Fruit fly (Drosophila melanogaster): ENCODE data around the gene CG18641.

The CG18641 gene

DNA sequence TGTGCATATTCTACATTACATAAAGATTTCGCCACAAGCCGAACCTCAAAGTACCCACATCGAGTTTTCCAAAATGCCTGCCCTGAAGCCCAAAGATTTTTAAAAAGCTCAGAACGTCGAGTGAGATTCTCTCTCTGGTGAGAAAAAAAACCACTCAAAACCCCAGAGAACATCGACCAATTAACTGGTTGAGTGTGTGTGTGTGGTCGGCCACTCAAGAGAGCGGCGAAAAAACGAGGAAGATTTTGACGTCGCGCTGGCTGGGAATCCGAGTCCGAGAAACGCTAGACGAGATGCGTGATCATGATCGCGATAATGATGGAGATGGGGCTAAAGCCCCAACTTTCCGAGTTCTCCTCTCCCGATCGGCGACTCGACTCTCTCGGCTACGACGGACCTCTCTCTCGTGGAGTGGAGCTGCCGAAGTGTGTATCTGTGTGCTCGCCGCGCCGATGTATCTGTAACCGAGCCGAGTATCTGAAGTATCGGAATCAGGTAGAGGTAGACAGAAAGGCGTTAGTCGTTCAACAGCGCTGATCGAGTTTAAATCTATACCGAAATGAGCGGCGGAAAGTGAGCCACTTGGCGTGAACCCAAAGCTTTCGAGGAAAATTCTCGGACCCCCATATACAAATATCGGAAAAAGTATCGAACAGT lies 35.7 kb upstream of the CG18641 start:
- TF ChIP-seq Ptx1 (GFP tag; IDR thresholded peaks at IDR 0.05): no peak
- TF ChIP-seq CG11723 (GFP tag; optimal IDR thresholded peaks at IDR 0.05): no peak
- no peak for TF ChIP-seq dm (GFP tag; optimal IDR thresholded peaks at IDR 0.05)
- TF ChIP-seq CG2199 (GFP tag; IDR thresholded peaks at IDR 0.05): no peak
- TF ChIP-seq zen2 (GFP tag; IDR thresholded peaks at IDR 0.05; ENCODE audit: partially characterized antibody): no peak
- TF ChIP-seq Xbp1 (GFP tag; optimal IDR thresholded peaks at IDR 0.05): no peak
- no peak for TF ChIP-seq Nf-YA (GFP tag; IDR thresholded peaks at IDR 0.05)
- TF ChIP-seq CG2712 (tag; optimal IDR thresholded peaks at IDR 0.05): no peak
- no peak for TF ChIP-seq NC2β (GFP tag; optimal IDR thresholded peaks at IDR 0.05)
- no peak for TF ChIP-seq CG17568 (GFP tag; optimal IDR thresholded peaks at IDR 0.05)
- no peak for TF ChIP-seq gsb-n (tag; optimal IDR thresholded peaks at IDR 0.05)
- no peak for TF ChIP-seq CG31441 (GFP tag; IDR thresholded peaks at IDR 0.05)
- TF ChIP-seq tgo (GFP tag; IDR thresholded peaks at IDR 0.05): no peak; the same call in 2 of the 3 replicates
- no peak for TF ChIP-seq CG4404 (GFP tag; IDR thresholded peaks at IDR 0.05)
- no peak for TF ChIP-seq btn (GFP tag; optimal IDR thresholded peaks at IDR 0.05)
- no peak for TF ChIP-seq exex (tag; optimal IDR thresholded peaks at IDR 0.05)
- peak; percentile 11 for TF ChIP-seq lab (GFP tag; optimal IDR thresholded peaks at IDR 0.05)
- peak; percentile 51; the same call in 1 of the 2 replicates for TF ChIP-seq Scr (GFP tag; IDR thresholded peaks at IDR 0.05; ENCODE audit: partially characterized antibody)
- TF ChIP-seq so (GFP tag; IDR thresholded peaks at IDR 0.05): 0 out of 3 replicates have a peak, but pooled peaks have one; percentile 32
- no peak for TF ChIP-seq sima (GFP tag; optimal IDR thresholded peaks at IDR 0.05)
- TF ChIP-seq CG10366 (GFP tag; IDR thresholded peaks at IDR 0.05): no peak
- TF ChIP-seq gfzf (GFP tag; optimal IDR thresholded peaks at IDR 0.05): no peak
- TF ChIP-seq CG17829 (tag; optimal IDR thresholded peaks at IDR 0.05): no peak
- TF ChIP-seq danr (GFP tag; IDR thresholded peaks at IDR 0.05): no peak
- TF ChIP-seq CG14860 (GFP tag; IDR thresholded peaks at IDR 0.05; ENCODE audit: partially characterized antibody): no peak
- no peak for TF ChIP-seq gt (GFP tag; IDR thresholded peaks at IDR 0.05)
- no peak for TF ChIP-seq C15 (GFP tag; IDR thresholded peaks at IDR 0.05)
- TF ChIP-seq CG6683 (GFP tag; optimal IDR thresholded peaks at IDR 0.05): no peak
- TF ChIP-seq dpn (GFP tag; optimal IDR thresholded peaks at IDR 0.05): no peak
- no peak for TF ChIP-seq kah (GFP tag; optimal IDR thresholded peaks at IDR 0.05)
- TF ChIP-seq Hr51 (GFP tag; optimal IDR thresholded peaks at IDR 0.05): no peak
- no peak for TF ChIP-seq Ets65A (GFP tag)
- TF ChIP-seq CG42726 (GFP tag; IDR thresholded peaks at IDR 0.05; ENCODE audit: partially characterized antibody): no peak; the same call in 1 of the 2 replicates
- peak; percentile 8 for TF ChIP-seq lbe (GFP tag; optimal IDR thresholded peaks at IDR 0.05)
- no peak for TF ChIP-seq GATAe (GFP tag; conservative IDR thresholded peaks at IDR 0.05)
- no peak for TF ChIP-seq pan (optimal IDR thresholded peaks at IDR 0.05)
- TF ChIP-seq pan (GFP tag; optimal IDR thresholded peaks at IDR 0.05 in 1 of 2, IDR thresholded peaks at IDR 0.05 in 1 of 2): no peak
- TF ChIP-seq jumu (GFP tag; optimal IDR thresholded peaks at IDR 0.05): no peak
- TF ChIP-seq Jarid2 (GFP tag; optimal IDR thresholded peaks at IDR 0.05): peak; percentile 92
- TF ChIP-seq pros (GFP tag; optimal IDR thresholded peaks at IDR 0.05): peak; percentile 2
- no peak for TF ChIP-seq gem (tag; optimal IDR thresholded peaks at IDR 0.05)
- TF ChIP-seq sens-2 (GFP tag; IDR thresholded peaks at IDR 0.05): no peak
- TF ChIP-seq caup (GFP tag; optimal IDR thresholded peaks at IDR 0.05; ENCODE audit: severe bottlenecking): no peak
- no peak for TF ChIP-seq Taf1 (GFP tag; IDR thresholded peaks at IDR 0.05)
- no peak for TF ChIP-seq tup (GFP tag; optimal IDR thresholded peaks at IDR 0.05)
- 0 out of 2 replicates have a peak, but pooled peaks have one; percentile 19 for TF ChIP-seq bbx (GFP tag; IDR thresholded peaks at IDR 0.05; ENCODE audit: partially characterized antibody)
- no peak for TF ChIP-seq Dip2 (GFP tag; IDR thresholded peaks at IDR 0.05)
- TF ChIP-seq CG12744 (GFP tag; optimal IDR thresholded peaks at IDR 0.05): no peak
- peak; percentile 86; the same call in 3 of the 4 replicates for TF ChIP-seq chinmo (GFP tag; IDR thresholded peaks at IDR 0.05; ENCODE audit: partially characterized antibody)
- TF ChIP-seq Optix (GFP tag; IDR thresholded peaks at IDR 0.05): no peak

Data from whole organism, embryonic.